Fruit fly (Drosophila melanogaster): ENCODE data around the gene CG11249.

DNA sequence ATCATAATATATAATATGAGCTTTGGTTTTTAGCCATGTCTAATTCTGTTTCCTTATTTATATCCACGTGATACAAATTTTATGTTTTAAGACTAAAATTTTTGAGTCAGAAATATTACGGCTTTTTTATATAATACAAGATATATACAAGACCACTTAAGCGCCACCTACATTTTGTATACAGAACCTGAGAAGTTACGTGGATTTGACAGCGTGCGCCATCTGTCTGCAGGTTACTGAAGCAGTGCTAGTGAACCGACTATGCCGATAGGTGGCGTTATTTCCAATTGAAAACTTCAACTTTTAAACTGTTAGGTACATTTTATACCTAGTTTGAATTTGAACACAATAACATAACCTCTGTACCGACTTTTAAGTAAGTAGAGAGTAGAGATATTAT is 19.2 kb upstream of the CG11249 start:
- TF ChIP-seq net (GFP tag; optimal IDR thresholded peaks at IDR 0.05) (no peak), CG11902 (GFP tag; optimal IDR thresholded peaks at IDR 0.05) (peak; percentile 46), Smox (GFP tag; optimal IDR thresholded peaks at IDR 0.05) (peak; percentile 24), Lpt (GFP tag; optimal IDR thresholded peaks at IDR 0.05) (no peak), Eip93F (GFP tag; optimal IDR thresholded peaks at IDR 0.05) (no peak), Eip78C (GFP tag) (peak; percentile 69), eg (GFP tag; IDR thresholded peaks at IDR 0.05) (no peak), Eip75B (GFP tag; optimal IDR thresholded peaks at IDR 0.05) (peak; percentile 19), CG8319 (GFP tag; optimal IDR thresholded peaks at IDR 0.05) (no peak), salr (GFP tag; optimal IDR thresholded peaks at IDR 0.05) (no peak), CG6854 (GFP tag; optimal IDR thresholded peaks at IDR 0.05) (no peak), Gug (GFP tag; IDR thresholded peaks at IDR 0.05) (no peak), Hr39 (GFP tag; optimal IDR thresholded peaks at IDR 0.05) (peak; percentile 76), fkh (GFP tag; optimal IDR thresholded peaks at IDR 0.05) (no peak)
